Worm (Caenorhabditis elegans) whole organism, late embryonic: ENCODE measurements around the gene C07E3.8.

Experiments used
- ceh-24 ChIP-seq: sonication (generic microtip); optimal IDR thresholded peaks from 2 replicates; lab custom pipeline; 2016; ENCODE audit warnings: mild to moderate bottlenecking, missing genetic modification characterization, missing compliant biosample characterization
- ceh-34 ChIP-seq: sonication (generic microtip); optimal IDR thresholded peaks from 2 replicates; lab custom pipeline; 2016; ENCODE audit warnings: mild to moderate bottlenecking, missing genetic modification characterization, missing compliant biosample characterization
- eyg-1 ChIP-seq: sonication (generic microtip); optimal IDR thresholded peaks from 2 replicates; lab custom pipeline; 2016; ENCODE audit warnings: missing genotype, missing genetic modification characterization, missing compliant biosample characterization
- fax-1 ChIP-seq: sonication (generic microtip); optimal IDR thresholded peaks from 2 replicates; lab custom pipeline; 2016; ENCODE audit warnings: missing genotype, missing genetic modification characterization, missing compliant biosample characterization
- pha-2 ChIP-seq: sonication (generic microtip); optimal IDR thresholded peaks from 2 replicates; lab custom pipeline; 2017; ENCODE audit warnings: mild to moderate bottlenecking, missing genetic modification characterization, missing compliant biosample characterization
- pha-4 ChIP-seq: fragments of 150-350 bp; optimal IDR thresholded peaks from 2 replicates; lab custom pipeline; 2018; ENCODE audit warnings: missing biosample characterization, missing genetic modification reagents, missing genetic modification characterization
- rnt-1 ChIP-seq: sonication (generic microtip); optimal IDR thresholded peaks from 2 replicates; lab custom pipeline; 2016; ENCODE audit warnings: missing genetic modification characterization, missing compliant biosample characterization

DNA sequence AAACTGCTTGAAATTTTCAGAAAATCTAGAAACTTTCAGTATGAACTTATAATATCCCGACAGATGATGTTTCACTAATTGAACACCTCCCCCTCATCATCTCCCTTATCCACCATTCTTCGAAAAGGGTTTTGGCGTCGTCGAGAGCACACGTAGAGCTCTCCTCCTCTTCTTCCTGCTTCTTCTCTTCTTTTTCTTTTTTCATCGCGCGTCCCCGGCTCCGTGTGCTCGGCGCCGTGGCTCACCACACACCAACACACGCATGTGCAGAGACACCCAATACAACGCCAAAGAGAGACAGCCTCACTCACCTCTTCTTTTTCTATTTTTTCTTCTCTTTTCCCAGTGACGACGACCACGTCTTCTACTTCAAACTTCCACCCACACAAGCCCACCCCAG is 27.5 kb downstream of the C07E3.8 start:
- TF ChIP-seq pha-4 = no peak
- no peak for TF ChIP-seq ceh-24 (tag; lab: Kevin White, UChicago)
- TF ChIP-seq fax-1 (tag; lab: Kevin White, UChicago) = no peak
- no peak for TF ChIP-seq pha-2 (tag; lab: Kevin White, UChicago)
- TF ChIP-seq rnt-1 (tag; lab: Kevin White, UChicago) = no peak
- TF ChIP-seq ceh-34 = no peak
- no peak for TF ChIP-seq eyg-1 (tag; lab: Kevin White, UChicago)
